Worm (Caenorhabditis elegans) whole organism, L3 larva: ENCODE data around the gene ugt-33.
A peak's percentile ranks its signal among the peaks of the same experiment; 100 is the strongest.

Experiments
- R02D3.7 ChIP-seq: fragments of 150-350 bp; optimal IDR thresholded peaks from 2 replicates; lab custom pipeline; 2014; ENCODE audit warnings: missing biosample characterization, missing genetic modification characterization
- aly-2 ChIP-seq: fragments of 150-350 bp; optimal IDR thresholded peaks from 2 replicates; lab custom pipeline; 2014; ENCODE audit warnings: missing biosample characterization, missing genetic modification characterization
- ama-1 ChIP-seq: fragments of 150-350 bp; optimal IDR thresholded peaks from 2 replicates; lab custom pipeline; 2018
- ceh-28 ChIP-seq: fragments of 150-350 bp; optimal IDR thresholded peaks from 2 replicates; lab custom pipeline; 2014; ENCODE audit warnings: missing biosample characterization, missing genetic modification reagents, missing genetic modification characterization
- egl-27 ChIP-seq: sonication (generic microtip); optimal IDR thresholded peaks from 4 replicates; lab custom pipeline; 2017; ENCODE audit warnings: missing biosample characterization, missing genetic modification reagents, missing genetic modification characterization
- elt-2 ChIP-seq: sonication (generic microtip); optimal IDR thresholded peaks from 2 replicates; lab custom pipeline; 2016; ENCODE audit warnings: missing genetic modification reagents, mild to moderate bottlenecking, missing genetic modification characterization, missing compliant biosample characterization
- elt-3 ChIP-seq, 3 experiments: fragments of 150-350 bp in 1 of 3; sonication (generic microtip) in 2 of 3; optimal IDR thresholded peaks; 2 replicates in 2 of 3; 4 replicates in 1 of 3; lab custom pipeline; 2014 to 2017; ENCODE audit warnings: missing biosample characterization in 3 of 3, missing genetic modification characterization in 3 of 3
- eor-1 ChIP-seq, 2 experiments: fragments of 150-350 bp; optimal IDR thresholded peaks; 2 replicates each; lab custom pipeline; 2014 to 2018; ENCODE audit warnings: missing biosample characterization in 2 of 2, missing genetic modification characterization in 2 of 2
- fkh-10 ChIP-seq: sonication (generic microtip); optimal IDR thresholded peaks from 2 replicates; lab custom pipeline; 2017; ENCODE audit warnings: missing biosample characterization, missing genetic modification reagents, missing genetic modification characterization
- fkh-2 ChIP-seq: fragments of 150-350 bp; optimal IDR thresholded peaks from 2 replicates; lab custom pipeline; 2014; ENCODE audit warnings: missing biosample characterization, missing genetic modification reagents, missing genetic modification characterization
- hmg-11 ChIP-seq: sonication (generic microtip); optimal IDR thresholded peaks from 2 replicates; lab custom pipeline; 2016; ENCODE audit warnings: missing genetic modification characterization, missing compliant biosample characterization
- lin-15B ChIP-seq: fragments of 150-350 bp; optimal IDR thresholded peaks from 2 replicates; lab custom pipeline; 2014; ENCODE audit warnings: missing biosample characterization, missing genetic modification characterization
- lin-39 ChIP-seq: fragments of 150-350 bp; optimal IDR thresholded peaks from 2 replicates; lab custom pipeline; 2018; ENCODE audit warnings: missing biosample characterization, missing genetic modification reagents, missing genetic modification characterization
- lsy-12 ChIP-seq: sonication (generic microtip); optimal IDR thresholded peaks from 2 replicates; lab custom pipeline; 2016; ENCODE audit warnings: mild to moderate bottlenecking, missing genetic modification characterization, missing compliant biosample characterization
- mml-1 ChIP-seq: fragments of 150-350 bp; sonication (generic microtip); optimal IDR thresholded peaks from 3 replicates; lab custom pipeline; 2014; ENCODE audit warnings: missing biosample characterization, missing genetic modification characterization
- nfya-1 ChIP-seq: sonication (generic microtip); optimal IDR thresholded peaks from 2 replicates; lab custom pipeline; 2017; ENCODE audit warnings: missing genetic modification characterization, mild to moderate bottlenecking, missing compliant biosample characterization, antibody characterized with exemption, moderate library complexity; ENCODE audit not compliant: insufficient read depth
- nhr-11 ChIP-seq: fragments of 150-350 bp; optimal IDR thresholded peaks from 2 replicates; lab custom pipeline; 2014; ENCODE audit warnings: missing biosample characterization, missing genetic modification characterization
- nhr-12 ChIP-seq: fragments of 150-350 bp; optimal IDR thresholded peaks from 2 replicates; lab custom pipeline; 2014; ENCODE audit warnings: missing biosample characterization, missing genetic modification characterization
- nhr-23 ChIP-seq: fragments of 150-350 bp; optimal IDR thresholded peaks from 2 replicates; lab custom pipeline; 2014; ENCODE audit warnings: missing biosample characterization, missing genetic modification reagents, missing genetic modification characterization
- nhr-237 ChIP-seq: fragments of 150-350 bp; optimal IDR thresholded peaks from 2 replicates; lab custom pipeline; 2014; ENCODE audit warnings: missing biosample characterization, missing genetic modification characterization
- nhr-25 ChIP-seq: sonication (generic microtip); optimal IDR thresholded peaks from 2 replicates; lab custom pipeline; 2017; ENCODE audit warnings: missing biosample characterization, missing genetic modification characterization
- nhr-28 ChIP-seq: fragments of 150-350 bp; optimal IDR thresholded peaks from 2 replicates; lab custom pipeline; 2014; ENCODE audit warnings: missing biosample characterization, missing genetic modification characterization
- nhr-43 ChIP-seq: sonication (generic microtip); optimal IDR thresholded peaks from 2 replicates; lab custom pipeline; 2016; ENCODE audit warnings: mild to moderate bottlenecking, missing genetic modification characterization, missing compliant biosample characterization; ENCODE audit not compliant: poor library complexity, severe bottlenecking
- nhr-67 ChIP-seq: fragments of 150-350 bp; optimal IDR thresholded peaks from 2 replicates; lab custom pipeline; 2014; ENCODE audit warnings: missing biosample characterization, missing genetic modification characterization
- pha-4 ChIP-seq: fragments of 150-350 bp; optimal IDR thresholded peaks from 2 replicates; lab custom pipeline; 2014; ENCODE audit warnings: missing biosample characterization, missing genetic modification reagents, missing genetic modification characterization
- pqm-1 ChIP-seq: fragments of 150-350 bp; optimal IDR thresholded peaks from 2 replicates; lab custom pipeline; 2017; ENCODE audit warnings: missing biosample characterization, missing genetic modification characterization, inconsistent platforms
- sea-2 ChIP-seq: fragments of 150-350 bp; sonication (generic microtip); optimal IDR thresholded peaks from 4 replicates; lab custom pipeline; 2014; ENCODE audit warnings: missing biosample characterization, missing genetic modification reagents, missing genetic modification characterization
- skn-1 ChIP-seq: fragments of 150-350 bp; optimal IDR thresholded peaks from 2 replicates; lab custom pipeline; 2014; ENCODE audit warnings: missing biosample characterization, missing genetic modification characterization
- snpc-4 ChIP-seq: fragments of 150-350 bp; optimal IDR thresholded peaks from 2 replicates; lab custom pipeline; 2014; ENCODE audit warnings: missing biosample characterization, missing genetic modification characterization
- tbx-2 ChIP-seq: sonication (generic microtip); optimal IDR thresholded peaks from 2 replicates; lab custom pipeline; 2016; ENCODE audit warnings: mild to moderate bottlenecking, missing genetic modification characterization, missing compliant biosample characterization
- unc-39 ChIP-seq: sonication (generic microtip); optimal IDR thresholded peaks from 4 replicates; lab custom pipeline; 2017; ENCODE audit warnings: missing biosample characterization, missing genetic modification characterization
- unc-62 ChIP-seq: fragments of 150-350 bp; sonication (generic microtip); optimal IDR thresholded peaks from 4 replicates; lab custom pipeline; 2014; ENCODE audit warnings: missing biosample characterization, missing genetic modification reagents, missing genetic modification characterization
- zag-1 ChIP-seq: fragments of 150-350 bp; optimal IDR thresholded peaks from 2 replicates; lab custom pipeline; 2014; ENCODE audit warnings: missing biosample characterization, missing genetic modification characterization
- ztf-11 ChIP-seq: fragments of 150-350 bp; optimal IDR thresholded peaks from 2 replicates; lab custom pipeline; 2014; ENCODE audit warnings: missing biosample characterization, missing genetic modification characterization

ugt-33 gene

DNA sequence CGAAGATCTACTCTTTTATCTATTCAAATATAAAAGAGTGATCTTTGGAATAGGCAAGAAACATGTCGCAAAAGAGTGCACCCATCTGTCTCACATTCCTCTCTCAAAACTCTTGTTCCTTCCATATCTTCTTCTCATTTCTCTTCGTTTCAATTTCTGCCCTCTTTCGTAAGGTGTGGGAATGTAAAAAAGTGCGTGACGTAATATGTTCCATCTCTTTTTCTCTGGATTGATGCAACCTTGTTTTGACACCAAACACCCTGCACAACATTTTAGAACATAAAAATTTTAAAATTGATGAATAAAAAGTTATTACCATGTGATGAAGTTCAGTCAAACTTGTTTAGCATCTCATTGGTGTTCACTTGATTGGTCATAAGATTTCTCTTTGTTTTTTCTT is 26.1 kb upstream of the ugt-33 start:
- TF ChIP-seq nfya-1 (tag; lab: Kevin White, UChicago) (peak; percentile 20), egl-27 (tag; lab: Kevin White, UChicago) (no peak), skn-1 (tag; lab: Kevin White, UChicago) (no peak)

DNA sequence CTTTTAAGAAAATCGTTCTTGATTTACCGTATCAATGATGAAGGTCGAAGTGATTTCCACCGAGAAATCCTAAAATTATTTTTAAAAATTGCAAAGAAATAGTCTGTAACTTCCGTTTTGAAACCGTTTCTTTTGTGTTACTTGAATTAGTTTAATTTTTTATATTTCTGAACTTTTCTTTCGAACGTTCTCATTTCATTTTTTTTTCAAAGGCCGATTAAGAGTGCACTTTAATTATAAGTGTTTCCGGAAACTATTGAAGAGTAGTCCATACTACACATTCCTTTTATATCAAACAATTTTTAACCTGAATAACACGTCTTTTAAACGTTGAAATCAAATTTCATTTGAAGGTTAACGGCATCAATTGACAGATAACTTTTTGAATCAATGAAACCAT is 25.6 kb upstream of the ugt-33 start:
- no peak for TF ChIP-seq hmg-11
- TF ChIP-seq unc-62 (GFP tag; lab: Kevin White, UChicago), result no peak
- TF ChIP-seq snpc-4 (tag; lab: Kevin White, UChicago), result no peak
- no peak for TF ChIP-seq nhr-23 (tag; lab: Kevin White, UChicago)
- TF ChIP-seq lin-15B (tag; lab: Kevin White, UChicago), result no peak
- TF ChIP-seq lin-39 (tag; lab: Kevin White, UChicago), result no peak
- TF ChIP-seq nhr-25 (tag; lab: Kevin White, UChicago), result no peak
- no peak for TF ChIP-seq nhr-11 (tag; lab: Kevin White, UChicago)
- no peak for TF ChIP-seq eor-1 (tag; optimal IDR thresholded peaks at IDR 0.05; lab: Kevin White, UChicago)
- no peak for TF ChIP-seq ztf-11 (tag; lab: Kevin White, UChicago)
- TF ChIP-seq nhr-43 (tag; lab: Kevin White, UChicago), result no peak
- TF ChIP-seq fkh-2 (tag; lab: Kevin White, UChicago), result no peak
- TF ChIP-seq lsy-12 (tag; lab: Kevin White, UChicago), result no peak
- no peak for TF ChIP-seq tbx-2 (tag; lab: Kevin White, UChicago)
- no peak for TF ChIP-seq sea-2 (GFP tag; lab: Kevin White, UChicago)
- no peak for TF ChIP-seq nhr-237 (tag; lab: Kevin White, UChicago)
- TF ChIP-seq nhr-67 (tag; lab: Kevin White, UChicago), result no peak
- no peak for TF ChIP-seq elt-3 (tag; optimal IDR thresholded peaks at IDR 0.05; lab: Kevin White, UChicago)
- TF ChIP-seq, all 47 proteins: peak for 0

DNA sequence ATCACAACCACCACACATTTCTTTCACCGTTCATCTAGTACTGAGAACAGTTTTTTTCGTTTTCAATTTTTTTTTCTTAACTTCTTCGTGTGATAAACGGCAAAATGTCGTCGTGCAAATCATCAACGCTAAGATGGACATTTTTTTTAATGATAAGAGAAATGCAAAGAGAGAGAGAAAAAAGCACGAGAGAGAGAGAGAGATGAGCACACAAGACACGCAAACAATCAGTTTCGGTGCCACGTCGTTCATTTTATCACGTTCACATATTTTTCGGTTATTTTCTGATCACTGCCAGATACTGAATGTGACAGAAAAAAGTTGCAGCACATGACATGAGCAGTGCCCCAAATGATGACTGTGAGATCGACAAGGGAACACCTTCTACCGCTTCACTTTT is 25.0 kb upstream of the ugt-33 start, which contains the start of gene egl-9:
egl-9 (plus strand) TSS at position 328 of the 400 bp plus-strand sequence.
- TF ChIP-seq pqm-1 (tag; lab: Kevin White, UChicago) (peak; percentile 61), unc-39 (tag; lab: Kevin White, UChicago) (no peak), aly-2 (tag; lab: Kevin White, UChicago) (no peak), pha-4 (peak; percentile 70), ama-1 (peak; percentile 84), zag-1 (tag; lab: Kevin White, UChicago) (no peak), nfya-1 (tag; lab: Kevin White, UChicago) (peak; percentile 31), elt-2 (peak; percentile 83)

DNA sequence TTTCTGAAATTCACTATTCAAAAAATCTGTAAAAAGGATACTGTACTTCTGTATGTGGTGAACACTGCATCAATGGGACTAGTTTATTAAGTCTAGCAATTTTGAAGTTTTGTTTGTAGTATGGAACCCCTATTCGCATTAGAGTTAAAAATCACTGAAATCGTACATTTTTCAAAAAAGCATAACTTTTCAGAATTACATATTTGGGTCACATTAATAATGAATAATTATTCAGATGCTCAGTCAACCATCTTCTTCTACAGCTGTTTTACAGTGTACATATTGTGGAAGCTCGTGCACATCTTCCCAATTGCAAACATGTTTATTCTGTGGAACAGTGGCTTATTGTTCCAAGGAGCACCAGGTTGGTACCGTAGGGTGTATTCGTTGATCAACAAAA is 24.5 kb upstream of the ugt-33 start:
- no peak for TF ChIP-seq unc-62 (GFP tag; lab: Kevin White, UChicago)
- no peak for TF ChIP-seq nhr-28 (tag; lab: Kevin White, UChicago)
- TF ChIP-seq lin-15B (tag; lab: Kevin White, UChicago), result no peak
- no peak for TF ChIP-seq nhr-25 (tag; lab: Kevin White, UChicago)
- peak; percentile 61 for TF ChIP-seq ama-1

DNA sequence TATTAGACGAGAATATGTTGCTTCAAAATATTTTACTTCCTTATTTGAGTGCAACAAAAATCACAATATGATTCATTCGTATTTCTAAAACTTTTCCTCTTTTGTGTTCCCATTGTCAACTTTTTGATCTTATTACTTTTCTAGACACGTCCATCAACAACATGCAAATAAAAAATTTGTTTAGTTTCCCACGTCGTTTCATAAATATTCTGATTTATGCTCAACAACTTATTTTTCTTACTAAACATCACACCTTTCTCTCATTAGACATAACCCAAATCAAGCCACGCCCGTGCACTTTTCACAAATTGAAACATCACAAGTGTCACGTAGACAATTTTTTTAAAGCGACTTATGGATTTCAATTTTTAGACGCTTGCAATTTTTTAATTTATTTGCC is 23.4 kb upstream of the ugt-33 start:
- TF ChIP-seq mml-1 (no peak), tbx-2 (tag; lab: Kevin White, UChicago) (no peak), R02D3.7 (tag; lab: Kevin White, UChicago) (no peak), nhr-23 (tag; lab: Kevin White, UChicago) (no peak), nhr-67 (tag; lab: Kevin White, UChicago) (no peak), nhr-12 (tag; lab: Kevin White, UChicago) (no peak), fkh-10 (GFP tag; lab: Kevin White, UChicago) (no peak), ceh-28 (tag; lab: Kevin White, UChicago) (no peak)
- TF ChIP-seq, all 47 proteins: peak for 0
